Fruit fly (Drosophila melanogaster) whole organism, wandering third instar larva: ENCODE measurements around the gene PolE1.

Source experiments
- Abd-B ChIP-seq: fragments of >200 bp; optimal IDR thresholded peaks from 2 replicates; lab custom pipeline; 2017; ENCODE audit warnings: missing biosample characterization, missing genetic modification characterization
- Dfd ChIP-seq: fragments of >200 bp; optimal IDR thresholded peaks from 2 replicates; lab custom pipeline; 2017; ENCODE audit warnings: missing biosample characterization, missing genetic modification characterization
- Dif ChIP-seq: fragments of 200-275, 200-300 bp; sonication (Bioruptor generic); optimal IDR thresholded peaks from 2 replicates; lab custom pipeline; 2018; ENCODE audit warnings: missing biosample characterization, missing genetic modification characterization; ENCODE audit not compliant: partially characterized antibody
- h ChIP-seq: fragments of 200-800 bp; sonication (Bioruptor generic); optimal IDR thresholded peaks from 3 replicates; lab custom pipeline; 2016; ENCODE audit warnings: missing biosample characterization, mild to moderate bottlenecking, missing genetic modification characterization
- psq ChIP-seq: fragments of 200-800 bp; sonication (Bioruptor generic); optimal IDR thresholded peaks from 3 replicates; lab custom pipeline; 2017; ENCODE audit warnings: missing biosample characterization, mild to moderate bottlenecking, missing genetic modification characterization, moderate library complexity
- tai ChIP-seq: sonication (Bioruptor generic); optimal IDR thresholded peaks from 2 replicates; lab custom pipeline; 2016; ENCODE audit warnings: missing biosample characterization, missing genetic modification characterization
- usp ChIP-seq: fragments of >200 bp; optimal IDR thresholded peaks from 2 replicates; lab custom pipeline; 2017; ENCODE audit warnings: missing biosample characterization, missing genetic modification characterization

- TF ChIP-seq tai (GFP tag; lab: Kevin White, UChicago) = no peak
- no peak for TF ChIP-seq usp (GFP tag; lab: Kevin White, UChicago)
- TF ChIP-seq Dif (GFP tag; lab: Kevin White, UChicago) = no peak
- no peak for TF ChIP-seq h (GFP tag; lab: Kevin White, UChicago)
- no peak for TF ChIP-seq psq (GFP tag; lab: Kevin White, UChicago)
- TF ChIP-seq Abd-B (GFP tag; lab: Kevin White, UChicago) = no peak
- no peak for TF ChIP-seq Dfd (GFP tag; lab: Kevin White, UChicago)
These were observed 37.8 kb upstream of the PolE1 start for dm6 chr3R:23310151-23310550.
